Fruit fly (Drosophila melanogaster) Kc167 (cell line): ENCODE data around the gene Grl36b.

Source experiments
- Myc ChIP-seq: fragments of >200 bp; optimal IDR thresholded peaks from 2 replicates; lab custom pipeline; 2017; ENCODE audit warnings: missing external identifiers
- Sin3A ChIP-seq: fragments of >200 bp; optimal IDR thresholded peaks from 2 replicates; lab custom pipeline; 2018; ENCODE audit warnings: missing external identifiers
- h ChIP-seq: fragments of >200 bp; optimal IDR thresholded peaks from 3 replicates; lab custom pipeline; 2018; ENCODE audit warnings: missing external identifiers
- insv ChIP-seq: fragments of >200 bp; optimal IDR thresholded peaks from 3 replicates; lab custom pipeline; 2018; ENCODE audit warnings: missing external identifiers
- psq ChIP-seq: fragments of >200 bp; optimal IDR thresholded peaks from 2 replicates; lab custom pipeline; 2017; ENCODE audit warnings: missing external identifiers
- ttk ChIP-seq: sonication (Bioruptor generic); optimal IDR thresholded peaks from 2 replicates; lab custom pipeline; 2017; ENCODE audit warnings: missing external identifiers

Gene Grl36b

dm6 chr2L:18148552-18149219 lies 23.1 kb upstream of the Grl36b start:
- TF ChIP-seq ttk (lab: Kevin White, UChicago) (no peak), insv (no peak), h (lab: Kevin White, UChicago) (no peak), Sin3A (lab: Kevin White, UChicago) (no peak), Myc (no peak), psq (lab: Kevin White, UChicago) (no peak)

dm6 chr2L:18147511-18148072 lies 22.0 kb upstream of the Grl36b start:
- TF ChIP-seq psq (lab: Kevin White, UChicago) (no peak), insv (no peak), Myc (no peak), h (lab: Kevin White, UChicago) (no peak), Sin3A (lab: Kevin White, UChicago) (no peak), ttk (lab: Kevin White, UChicago) (no peak)

- TF ChIP-seq insv, result no peak
- TF ChIP-seq psq (lab: Kevin White, UChicago), result no peak
- TF ChIP-seq Myc, result no peak
- no peak for TF ChIP-seq ttk (lab: Kevin White, UChicago)
- TF ChIP-seq h (lab: Kevin White, UChicago), result no peak
- TF ChIP-seq Sin3A (lab: Kevin White, UChicago), result no peak
These were observed 21.1 kb upstream of the Grl36b start for dm6 chr2L:18146618-18147099.

dm6 chr2L:18145826-18146225 lies 20.3 kb upstream of the Grl36b start:
- TF ChIP-seq Myc (no peak), h (lab: Kevin White, UChicago) (no peak), Sin3A (lab: Kevin White, UChicago) (no peak), insv (no peak), ttk (lab: Kevin White, UChicago) (no peak)

- TF ChIP-seq h (lab: Kevin White, UChicago) (no peak), Myc (no peak), psq (lab: Kevin White, UChicago) (no peak), insv (no peak), Sin3A (lab: Kevin White, UChicago) (no peak), ttk (lab: Kevin White, UChicago) (no peak)
These were observed 19.7 kb upstream of the Grl36b start for dm6 chr2L:18145253-18145652.

- no peak for TF ChIP-seq Myc
- no peak for TF ChIP-seq insv
- no peak for TF ChIP-seq psq (lab: Kevin White, UChicago)
- TF ChIP-seq Sin3A (lab: Kevin White, UChicago), result no peak
- TF ChIP-seq h (lab: Kevin White, UChicago), result no peak
- no peak for TF ChIP-seq ttk (lab: Kevin White, UChicago)
These were observed 18.8 kb upstream of the Grl36b start for dm6 chr2L:18144268-18144834.

- TF ChIP-seq Sin3A (lab: Kevin White, UChicago) (no peak), insv (no peak), h (lab: Kevin White, UChicago) (no peak), ttk (lab: Kevin White, UChicago) (no peak), Myc (no peak), psq (lab: Kevin White, UChicago) (no peak)
These were observed 17.6 kb upstream of the Grl36b start for dm6 chr2L:18143176-18143575.

dm6 chr2L:18141471-18142345 lies 16.2 kb upstream of the Grl36b start:
- TF ChIP-seq h (lab: Kevin White, UChicago) (no peak), insv (no peak)

- TF ChIP-seq h (lab: Kevin White, UChicago) (no peak), ttk (lab: Kevin White, UChicago) (peak; percentile 65)
These were observed 15.0 kb upstream of the Grl36b start for dm6 chr2L:18140544-18140943.

dm6 chr2L:18137591-18138247 lies 12.2 kb upstream of the Grl36b start, which contains the start of gene kel:
kel (minus strand) TSS chr2L:18138083.
- TF ChIP-seq psq (lab: Kevin White, UChicago) (no peak), Sin3A (lab: Kevin White, UChicago) (no peak), Myc (no peak), h (lab: Kevin White, UChicago) (no peak), insv (no peak), ttk (lab: Kevin White, UChicago) (no peak)

dm6 chr2L:18136427-18136857 lies 10.9 kb upstream of the Grl36b start:
- no peak for TF ChIP-seq psq (lab: Kevin White, UChicago)
- TF ChIP-seq Sin3A (lab: Kevin White, UChicago), result no peak
- TF ChIP-seq insv, result no peak
- no peak for TF ChIP-seq Myc
- no peak for TF ChIP-seq ttk (lab: Kevin White, UChicago)
- no peak for TF ChIP-seq h (lab: Kevin White, UChicago)
